Worm (Caenorhabditis elegans): ENCODE data around the gene Y40B10A.11.
"Not testable (repeated sequence)": the region's sequence is repeated elsewhere in the genome, so short reads cannot be mapped to it uniquely, and the experiment has no call there.

Gene Y40B10A.11

ce11 chrV:2085745-2086267 is 34.4 kb upstream of the Y40B10A.11 start, which contains the start of gene F36F12.3:
TSS of gene F36F12.3 (plus strand) at chrV:2085795.
- not testable (repeated sequence) for TF ChIP-seq unc-62 (GFP tag; optimal IDR thresholded peaks at IDR 0.05); elt-3 (tag; optimal IDR thresholded peaks at IDR 0.05); mab-5 (tag; optimal IDR thresholded peaks at IDR 0.05)

ce11 chrV:2083869-2084268 is 32.5 kb upstream of the Y40B10A.11 start:
- TF ChIP-seq ZK546.5 (tag; optimal IDR thresholded peaks at IDR 0.05) (no peak), peb-1 (tag; optimal IDR thresholded peaks at IDR 0.05) (no peak), nhr-11 (tag; optimal IDR thresholded peaks at IDR 0.05) (no peak), alr-1 (tag; optimal IDR thresholded peaks at IDR 0.05) (no peak), nhr-237 (tag; optimal IDR thresholded peaks at IDR 0.05) (no peak), mab-5 (tag; optimal IDR thresholded peaks at IDR 0.05) (no peak), unc-55 (GFP tag; optimal IDR thresholded peaks at IDR 0.05) (no peak), sma-9 (GFP tag; optimal IDR thresholded peaks at IDR 0.05) (no peak), sma-9 (tag; optimal IDR thresholded peaks at IDR 0.05) (no peak), nhr-10 (tag; optimal IDR thresholded peaks at IDR 0.05) (no peak), unc-62 (GFP tag; optimal IDR thresholded peaks at IDR 0.05) (no peak), mbf-1 (tag; optimal IDR thresholded peaks at IDR 0.05) (no peak), blmp-1 (tag; optimal IDR thresholded peaks at IDR 0.05; ENCODE audit: insufficient read depth) (no peak), ztf-4 (tag; optimal IDR thresholded peaks at IDR 0.05) (no peak), Y55F3AM.14 (GFP tag; optimal IDR thresholded peaks at IDR 0.05) (no peak), ceh-16 (tag; optimal IDR thresholded peaks at IDR 0.05) (no peak), lin-39 (tag; optimal IDR thresholded peaks at IDR 0.05) (no peak), C34F6.9 (tag; optimal IDR thresholded peaks at IDR 0.05) (no peak)

- TF ChIP-seq nhr-12 (tag; optimal IDR thresholded peaks at IDR 0.05) (no peak), unc-55 (GFP tag; optimal IDR thresholded peaks at IDR 0.05) (no peak), lsy-2 (tag; optimal IDR thresholded peaks at IDR 0.05) (no peak), nhr-10 (tag; optimal IDR thresholded peaks at IDR 0.05) (no peak), gmeb-1 (tag; optimal IDR thresholded peaks at IDR 0.05) (no peak), blmp-1 (tag; optimal IDR thresholded peaks at IDR 0.05; ENCODE audit: insufficient read depth) (no peak), mab-5 (tag; optimal IDR thresholded peaks at IDR 0.05) (no peak), Y55F3AM.14 (GFP tag; optimal IDR thresholded peaks at IDR 0.05) (no peak), nhr-237 (tag; optimal IDR thresholded peaks at IDR 0.05) (no peak), fos-1 (tag; optimal IDR thresholded peaks at IDR 0.05) (no peak), lin-11 (tag; optimal IDR thresholded peaks at IDR 0.05) (no peak), peb-1 (tag; optimal IDR thresholded peaks at IDR 0.05) (no peak), nhr-23 (tag; optimal IDR thresholded peaks at IDR 0.05) (no peak)
Measured at ce11 chrV:2081894-2082293, 30.5 kb upstream of the Y40B10A.11 start.

- TF ChIP-seq ama-1 (optimal IDR thresholded peaks at IDR 0.05) = no peak
- no peak for TF ChIP-seq ceh-82 (tag; optimal IDR thresholded peaks at IDR 0.05)
- TF ChIP-seq sma-9 (GFP tag; optimal IDR thresholded peaks at IDR 0.05) = no peak
- no peak for TF ChIP-seq sma-9 (tag; optimal IDR thresholded peaks at IDR 0.05)
- TF ChIP-seq egl-27 (tag; optimal IDR thresholded peaks at IDR 0.05) = no peak
- no peak for TF ChIP-seq skn-1 (tag; optimal IDR thresholded peaks at IDR 0.05)
- no peak for TF ChIP-seq unc-62 (GFP tag; optimal IDR thresholded peaks at IDR 0.05)
- no peak for TF ChIP-seq Y55F3AM.14 (GFP tag; optimal IDR thresholded peaks at IDR 0.05)
Measured at ce11 chrV:2081269-2081668, 29.9 kb upstream of the Y40B10A.11 start.

ce11 chrV:2076043-2076442 is 24.6 kb upstream of the Y40B10A.11 start:
- TF ChIP-seq nhr-237 (tag; optimal IDR thresholded peaks at IDR 0.05) (no peak), nhr-129 (tag; optimal IDR thresholded peaks at IDR 0.05) (no peak), mab-5 (tag; optimal IDR thresholded peaks at IDR 0.05) (no peak), ceh-16 (tag; optimal IDR thresholded peaks at IDR 0.05) (no peak), gmeb-1 (tag; optimal IDR thresholded peaks at IDR 0.05) (no peak), C34F6.9 (tag; optimal IDR thresholded peaks at IDR 0.05) (peak; percentile 14), ztf-4 (tag; optimal IDR thresholded peaks at IDR 0.05) (no peak), zag-1 (tag; optimal IDR thresholded peaks at IDR 0.05) (no peak), ZK546.5 (tag; optimal IDR thresholded peaks at IDR 0.05) (no peak), F13H6.1 (tag; optimal IDR thresholded peaks at IDR 0.05) (peak; percentile 14), nhr-21 (tag; optimal IDR thresholded peaks at IDR 0.05) (no peak), dmd-4 (tag; optimal IDR thresholded peaks at IDR 0.05) (no peak), nhr-12 (tag; optimal IDR thresholded peaks at IDR 0.05) (no peak), lin-13 (GFP tag; optimal IDR thresholded peaks at IDR 0.05) (no peak), crh-2 (tag; optimal IDR thresholded peaks at IDR 0.05) (no peak), unc-39 (tag; optimal IDR thresholded peaks at IDR 0.05) (no peak), sma-3 (GFP tag; optimal IDR thresholded peaks at IDR 0.05) (no peak), elt-3 (tag; optimal IDR thresholded peaks at IDR 0.05) (no peak), sem-4 (tag; optimal IDR thresholded peaks at IDR 0.05) (peak; percentile 26), R02D3.7 (tag; optimal IDR thresholded peaks at IDR 0.05) (no peak), nhr-11 (tag; optimal IDR thresholded peaks at IDR 0.05) (no peak), mdl-1 (tag; optimal IDR thresholded peaks at IDR 0.05) (no peak), ztf-1 (GFP tag; conservative IDR thresholded peaks at IDR 0.05) (no peak), ama-1 (optimal IDR thresholded peaks at IDR 0.05) (no peak), aly-2 (tag; optimal IDR thresholded peaks at IDR 0.05) (no peak), nhr-6 (tag; optimal IDR thresholded peaks at IDR 0.05) (no peak), ztf-11 (tag; optimal IDR thresholded peaks at IDR 0.05) (no peak)

Measured in whole organism, L2 larva.